Fruit fly (Drosophila melanogaster) whole organism, embryonic: ENCODE data around the gene CG42726.
A peak's percentile ranks its signal among the peaks of the same experiment; 100 is the strongest.

ENCODE experiments used
- ATbp ChIP-seq: fragments of 200-800 bp; sonication (Bioruptor generic); optimal IDR thresholded peaks from 2 replicates; lab custom pipeline; 2017; ENCODE audit warnings: missing biosample characterization, mild to moderate bottlenecking, missing genetic modification characterization, missing genetic modification reagents
- BtbVII ChIP-seq: fragments of 200-800 bp; sonication (Bioruptor generic); optimal IDR thresholded peaks from 3 replicates; lab custom pipeline; 2017; ENCODE audit warnings: missing biosample characterization, mild to moderate bottlenecking, missing genetic modification characterization
- CG1024 ChIP-seq: fragments of 200-800 bp; sonication (Bioruptor generic); IDR thresholded peaks from 2 replicates; pipeline ENCODE4 v1.3.6; 2022; ENCODE audit warnings: missing biosample characterization, missing genetic modification characterization
- CG10321 ChIP-seq: fragments of 200-800 bp; sonication (Bioruptor generic); IDR thresholded peaks from 2 replicates; pipeline ENCODE4 v1.3.6; 2022; ENCODE audit warnings: missing biosample characterization, missing genetic modification characterization
- CG11247 ChIP-seq: fragments of 200-800 bp; sonication (Bioruptor generic); IDR thresholded peaks from 2 replicates; pipeline ENCODE4 v1.3.6; 2022; ENCODE audit warnings: missing biosample characterization, missing genetic modification characterization
- CG15479 ChIP-seq: fragments of 200-800 bp; sonication (Bioruptor generic); optimal IDR thresholded peaks from 3 replicates; lab custom pipeline; 2019; ENCODE audit warnings: missing biosample characterization, mild to moderate bottlenecking, missing genetic modification characterization, moderate library complexity
- CG1602 ChIP-seq: fragments of 200-800 bp; sonication (Bioruptor generic); optimal IDR thresholded peaks from 3 replicates; lab custom pipeline; 2016; ENCODE audit warnings: missing biosample characterization, missing genetic modification characterization
- CG18011 ChIP-seq: fragments of 200-800 bp; sonication (Bioruptor generic); optimal IDR thresholded peaks from 2 replicates; lab custom pipeline; 2017; ENCODE audit warnings: missing biosample characterization, missing genetic modification characterization, mild to moderate bottlenecking, moderate library complexity, missing genotype
- CG1832 ChIP-seq: fragments of 200-800 bp; sonication (Bioruptor generic); optimal IDR thresholded peaks from 2 replicates; lab custom pipeline; 2017; ENCODE audit warnings: missing biosample characterization, mild to moderate bottlenecking, missing genetic modification characterization, inconsistent platforms
- CG2116 ChIP-seq: fragments of 200-800 bp; sonication (Bioruptor generic); optimal IDR thresholded peaks from 3 replicates; lab custom pipeline; 2018; ENCODE audit warnings: missing biosample characterization, mild to moderate bottlenecking, missing genetic modification characterization
- CG2712 ChIP-seq: fragments of 200-800 bp; optimal IDR thresholded peaks from 3 replicates; lab custom pipeline; 2019; ENCODE audit warnings: missing biosample characterization, mild to moderate bottlenecking, missing genetic modification characterization, moderate library complexity
- CG2889 ChIP-seq: fragments of 200-800 bp; sonication (Bioruptor generic); IDR thresholded peaks from 3 replicates; pipeline ENCODE4 v1.3.6; 2022; ENCODE audit warnings: missing biosample characterization, missing genetic modification characterization
- CG33213 ChIP-seq: fragments of 200-800 bp; sonication (Bioruptor generic); optimal IDR thresholded peaks from 3 replicates; lab custom pipeline; 2016; ENCODE audit warnings: missing biosample characterization, missing genetic modification characterization
- CG4360 ChIP-seq: fragments of 200-800 bp; sonication (Bioruptor generic); IDR thresholded peaks from 2 replicates; pipeline ENCODE4 v1.3.6; 2022; ENCODE audit warnings: missing biosample characterization, missing genetic modification characterization
- CG4617 ChIP-seq: fragments of 200-800 bp; sonication (Bioruptor generic); optimal IDR thresholded peaks from 3 replicates; lab custom pipeline; 2016; ENCODE audit warnings: missing biosample characterization, missing genetic modification characterization, borderline replicate concordance
- CG4820 ChIP-seq: fragments of 200-800 bp; sonication (Bioruptor generic); optimal IDR thresholded peaks from 3 replicates; lab custom pipeline; 2016; ENCODE audit warnings: missing biosample characterization, missing genetic modification characterization
- CG5180 ChIP-seq: fragments of 200-800 bp; sonication (Bioruptor generic); optimal IDR thresholded peaks from 3 replicates; lab custom pipeline; 2017; ENCODE audit warnings: missing biosample characterization, missing genetic modification characterization, mild to moderate bottlenecking, moderate library complexity, missing genetic modification reagents
- CG5245 ChIP-seq: fragments of 200-800 bp; sonication (Bioruptor generic); optimal IDR thresholded peaks from 3 replicates; lab custom pipeline; 2016; ENCODE audit warnings: missing biosample characterization, missing genetic modification characterization
- CG8478 ChIP-seq: fragments of >200 bp; optimal IDR thresholded peaks from 2 replicates; lab custom pipeline; 2018
- CG9437 ChIP-seq: fragments of 200-800 bp; sonication (Bioruptor generic); optimal IDR thresholded peaks from 2 replicates; lab custom pipeline; 2018; ENCODE audit warnings: missing biosample characterization, mild to moderate bottlenecking, missing genetic modification characterization
- Dref ChIP-seq: fragments of 200-800 bp; sonication (Bioruptor generic); IDR thresholded peaks from 2 replicates; pipeline ENCODE4 v1.3.6; 2022; ENCODE audit warnings: missing biosample characterization, missing genetic modification characterization
- Jarid2 ChIP-seq: fragments of 200-800 bp; sonication (Bioruptor generic); optimal IDR thresholded peaks from 3 replicates; lab custom pipeline; 2017; ENCODE audit warnings: mild to moderate bottlenecking, missing biosample characterization, missing genetic modification reagents, missing genetic modification characterization
- Lhr ChIP-seq: fragments of 200-800 bp; sonication (Bioruptor generic); optimal IDR thresholded peaks from 3 replicates; lab custom pipeline; 2017; ENCODE audit warnings: mild to moderate bottlenecking, missing biosample characterization, missing genetic modification reagents, missing genetic modification characterization
- Med ChIP-seq: fragments of 200-800 bp; sonication (Bioruptor generic); peaks from one replicate; lab custom pipeline; 2016; ENCODE audit warnings: missing biosample characterization, missing genetic modification characterization, mild to moderate bottlenecking, inconsistent platforms, moderate library complexity
- NC2α ChIP-seq: fragments of 200-800 bp; sonication (Bioruptor generic); optimal IDR thresholded peaks from 2 replicates; lab custom pipeline; 2016; ENCODE audit warnings: missing biosample characterization, missing genetic modification characterization
- Nf-YB ChIP-seq: fragments of 200-800 bp; sonication (Bioruptor generic); optimal IDR thresholded peaks from 3 replicates; lab custom pipeline; 2019; ENCODE audit warnings: missing biosample characterization, mild to moderate bottlenecking, missing genetic modification characterization, moderate library complexity
- PHDP ChIP-seq: fragments of 200-800 bp; sonication (Bioruptor generic); optimal IDR thresholded peaks from 3 replicates; lab custom pipeline; 2018; ENCODE audit warnings: missing biosample characterization, mild to moderate bottlenecking, missing genetic modification characterization, moderate library complexity
- Side ChIP-seq: fragments of 200-800 bp; sonication (Bioruptor generic); optimal IDR thresholded peaks from 2 replicates; lab custom pipeline; 2016; ENCODE audit warnings: missing biosample characterization, missing genetic modification characterization
- Stat92E ChIP-seq, 3 experiments: fragments of >200 bp in 2 of 3; fragments of 200-800 bp in 1 of 3; sonication (Bioruptor generic) in 1 of 3; optimal IDR thresholded peaks; 2 replicates each; lab custom pipeline; 2017 to 2019; ENCODE audit warnings: missing biosample characterization in 3 of 3, missing genetic modification characterization in 3 of 3, mild to moderate bottlenecking in 1 of 3, moderate library complexity in 1 of 3
- Trl ChIP-seq, 3 experiments: fragments of >200 bp in 2 of 3; fragments of 200-800 bp in 1 of 3; sonication (Bioruptor generic) in 1 of 3; optimal IDR thresholded peaks; 2 replicates in 1 of 3; 3 replicates in 2 of 3; lab custom pipeline; 2016 to 2017; ENCODE audit warnings: missing biosample characterization in 1 of 3, missing genetic modification characterization in 1 of 3
- YL-1 ChIP-seq: fragments of 200-800 bp; sonication (Bioruptor generic); optimal IDR thresholded peaks from 3 replicates; lab custom pipeline; 2017; ENCODE audit warnings: missing biosample characterization, mild to moderate bottlenecking, missing genetic modification characterization
- cas ChIP-seq: fragments of 200-800 bp; sonication (Bioruptor generic); IDR thresholded peaks from 2 replicates; pipeline ENCODE4 v1.3.6; 2022; ENCODE audit warnings: missing biosample characterization, missing genetic modification characterization
- cg ChIP-seq: fragments of 200-800 bp; sonication (Bioruptor generic); optimal IDR thresholded peaks from 3 replicates; lab custom pipeline; 2019; ENCODE audit warnings: missing biosample characterization, mild to moderate bottlenecking, missing genetic modification characterization, moderate library complexity
- chinmo ChIP-seq: fragments of 200-800 bp; sonication (Bioruptor generic); IDR thresholded peaks from 4 replicates; pipeline ENCODE4 v1.3.6; 2022; ENCODE audit warnings: missing biosample characterization, missing genetic modification characterization; ENCODE audit not compliant: partially characterized antibody
- ci ChIP-seq: fragments of 200-800 bp; sonication (Bioruptor generic); IDR thresholded peaks from 3 replicates; pipeline ENCODE4 v1.3.6; 2022; ENCODE audit warnings: missing biosample characterization, missing genetic modification characterization
- da ChIP-seq: fragments of 200-800 bp; sonication (Bioruptor generic); optimal IDR thresholded peaks from 2 replicates; lab custom pipeline; 2016; ENCODE audit warnings: missing biosample characterization, missing genetic modification characterization
- ewg ChIP-seq: fragments of 200-800 bp; sonication (Bioruptor generic); optimal IDR thresholded peaks from 3 replicates; lab custom pipeline; 2017; ENCODE audit warnings: mild to moderate bottlenecking, missing biosample characterization, missing genetic modification reagents, missing genetic modification characterization
- jumu ChIP-seq: fragments of 200-800 bp; sonication (Bioruptor generic); optimal IDR thresholded peaks from 3 replicates; lab custom pipeline; 2016; ENCODE audit warnings: missing biosample characterization, missing genetic modification characterization
- kni ChIP-seq: fragments of 200-800 bp; sonication (Bioruptor generic); optimal IDR thresholded peaks from 3 replicates; lab custom pipeline; 2017; ENCODE audit warnings: mild to moderate bottlenecking, missing biosample characterization, missing genetic modification reagents, missing genetic modification characterization
- lola ChIP-seq, 3 experiments: fragments of >200 bp in 2 of 3; fragments of 200-800 bp in 1 of 3; sonication (Bioruptor generic) in 1 of 3; optimal IDR thresholded peaks; 2 replicates each; lab custom pipeline; 2017 to 2019; ENCODE audit warnings: missing biosample characterization in 3 of 3, missing genetic modification characterization in 3 of 3, mild to moderate bottlenecking in 1 of 3, moderate library complexity in 1 of 3
- nerfin-1 ChIP-seq: fragments of 200-800 bp; sonication (Bioruptor generic); optimal IDR thresholded peaks from 3 replicates; lab custom pipeline; 2019; ENCODE audit warnings: missing biosample characterization, mild to moderate bottlenecking, missing genetic modification characterization, moderate library complexity
- onecut ChIP-seq: fragments of 200-800 bp; sonication (Bioruptor generic); IDR thresholded peaks from 2 replicates; pipeline ENCODE4 v1.3.6; 2022; ENCODE audit warnings: missing biosample characterization, missing genetic modification characterization
- pfk ChIP-seq: fragments of 200-800 bp; sonication (Bioruptor generic); optimal IDR thresholded peaks from 2 replicates; lab custom pipeline; 2018; ENCODE audit warnings: missing biosample characterization, mild to moderate bottlenecking, missing genetic modification characterization, moderate library complexity
- scrt ChIP-seq: fragments of 200-800 bp; sonication (Bioruptor generic); optimal IDR thresholded peaks from 2 replicates; lab custom pipeline; 2018; ENCODE audit warnings: missing biosample characterization, mild to moderate bottlenecking, missing genetic modification characterization, moderate library complexity
- sens ChIP-seq: fragments of 200-800 bp; sonication (Bioruptor generic); peaks from one replicate; lab custom pipeline; 2016; ENCODE audit warnings: missing biosample characterization, missing genetic modification characterization
- ssp ChIP-seq: fragments of 200-800 bp; sonication (Bioruptor generic); IDR thresholded peaks from 2 replicates; pipeline ENCODE4 v1.3.6; 2022; ENCODE audit warnings: missing biosample characterization, missing genetic modification characterization
- stwl ChIP-seq: fragments of 200-800 bp; sonication (Bioruptor generic); optimal IDR thresholded peaks from 3 replicates; lab custom pipeline; 2018; ENCODE audit warnings: missing biosample characterization, mild to moderate bottlenecking, missing genetic modification characterization, moderate library complexity
- z ChIP-seq: fragments of 200-800 bp; sonication (Bioruptor generic); IDR thresholded peaks from 3 replicates; pipeline ENCODE4 v1.3.6; 2022; ENCODE audit warnings: missing biosample characterization, missing genetic modification characterization

The CG42726 gene

dm6 chr3R:15375470-15375869, 27.6 kb downstream of the CG42726 start:
- TF ChIP-seq ci (GFP tag; lab: Robert Waterston, UW) (no peak), CG1024 (GFP tag; lab: Robert Waterston, UW) (no peak), cg (GFP tag; lab: Kevin White, UChicago) (peak; percentile 62), CG8478 (lab: Kevin White, UChicago) (peak; percentile 69), CG18011 (GFP tag; lab: Kevin White, UChicago) (peak; percentile 44), CG11247 (GFP tag; lab: Robert Waterston, UW) (no peak), Jarid2 (no peak), Trl (optimal IDR thresholded peaks at IDR 0.05; lab: Kevin White, UChicago) (peak in 1 of 2 experiments; percentile 22), Trl (GFP tag; optimal IDR thresholded peaks at IDR 0.05; lab: Kevin White, UChicago) (no peak), CG4820 (no peak), ssp (no peak), Dref (no peak), NC2α (GFP tag; lab: Kevin White, UChicago) (no peak), CG9437 (GFP tag; lab: Kevin White, UChicago) (no peak), nerfin-1 (tag; lab: Kevin White, UChicago) (peak; percentile 24)

- TF ChIP-seq jumu, result no peak
- TF ChIP-seq Side (GFP tag; lab: Kevin White, UChicago), result no peak
- TF ChIP-seq CG5180 (GFP tag; lab: Kevin White, UChicago), result peak; percentile 17
- peak; percentile 50; the same call in 1 of the 3 replicates for TF ChIP-seq z (GFP tag; lab: Robert Waterston, UW)
- TF ChIP-seq onecut, result peak; percentile 58
- TF ChIP-seq pfk (GFP tag; lab: Kevin White, UChicago), result no peak
- TF ChIP-seq CG4360 (GFP tag; lab: Robert Waterston, UW), result peak; percentile 75
- no peak for TF ChIP-seq lola (GFP tag; optimal IDR thresholded peaks at IDR 0.05; lab: Kevin White, UChicago)
- TF ChIP-seq ATbp, result no peak
- no peak for TF ChIP-seq CG33213
- no peak for TF ChIP-seq CG5245 (GFP tag; lab: Kevin White, UChicago)
- peak; percentile 91 for TF ChIP-seq CG10321
- TF ChIP-seq nerfin-1 (tag; lab: Kevin White, UChicago), result peak; percentile 51
- TF ChIP-seq scrt, result peak; percentile 96
- TF ChIP-seq Lhr (GFP tag; lab: Kevin White, UChicago), result no peak
- peak; percentile 47 for TF ChIP-seq kni (GFP tag; lab: Kevin White, UChicago)
- TF ChIP-seq PHDP (tag; lab: Kevin White, UChicago), result no peak
- peak; percentile 64 for TF ChIP-seq cg (GFP tag; lab: Kevin White, UChicago)
- peak; percentile 48 for TF ChIP-seq stwl
- no peak for TF ChIP-seq CG2889 (GFP tag; lab: Robert Waterston, UW)
- TF ChIP-seq CG18011 (GFP tag; lab: Kevin White, UChicago), result no peak
- TF ChIP-seq da (GFP tag; lab: Kevin White, UChicago), result no peak
- peak; percentile 90 for TF ChIP-seq CG8478 (lab: Kevin White, UChicago)
- no peak for TF ChIP-seq Stat92E (GFP tag; optimal IDR thresholded peaks at IDR 0.05; lab: Kevin White, UChicago)
- TF ChIP-seq chinmo (GFP tag; lab: Robert Waterston, UW), result 0 out of 4 replicates have a peak, but pooled peaks have one; percentile 58
- TF ChIP-seq CG15479 (GFP tag; lab: Kevin White, UChicago), result no peak
- no peak for TF ChIP-seq CG2116
- no peak for TF ChIP-seq CG2712 (tag; lab: Kevin White, UChicago)
- no peak for TF ChIP-seq Nf-YB (GFP tag; lab: Kevin White, UChicago)
- no peak for TF ChIP-seq CG4617 (GFP tag; lab: Kevin White, UChicago)
- TF ChIP-seq sens, result peak; percentile 52
- TF ChIP-seq ewg (GFP tag; lab: Kevin White, UChicago), result peak; percentile 93
- peak; percentile 65 to 79 for TF ChIP-seq Trl (optimal IDR thresholded peaks at IDR 0.05; lab: Kevin White, UChicago)
- no peak for TF ChIP-seq Trl (GFP tag; optimal IDR thresholded peaks at IDR 0.05; lab: Kevin White, UChicago)
- TF ChIP-seq BtbVII (GFP tag; lab: Kevin White, UChicago), result no peak
- peak; percentile 52 for TF ChIP-seq Med
- TF ChIP-seq CG1602 (GFP tag; lab: Kevin White, UChicago), result no peak
- TF ChIP-seq YL-1 (GFP tag; lab: Kevin White, UChicago), result no peak
- peak; percentile 69 for TF ChIP-seq CG1832 (GFP tag; lab: Kevin White, UChicago)
- TF ChIP-seq cas (GFP tag; lab: Robert Waterston, UW), result 0 out of 2 replicates have a peak, but pooled peaks have one; percentile 25
These were observed 31.2 kb downstream of the CG42726 start for dm6 chr3R:15379071-15379470.
